Worm (Caenorhabditis elegans) whole organism, young adult: ENCODE data around the gene pap-2.

Source experiments
- Y53F4B.3 ChIP-seq: fragments of 200-800 bp; sonication (Bioruptor generic); IDR thresholded peaks from 2 replicates; pipeline ENCODE4 v1.3.6; 2022; ENCODE audit warnings: missing genetic modification reagents, missing genetic modification characterization, missing compliant biosample characterization
- cebp-2 ChIP-seq: fragments of 200-800 bp; sonication (Bioruptor generic); IDR thresholded peaks from 2 replicates; pipeline ENCODE4 v1.3.6; 2022; ENCODE audit warnings: missing genetic modification characterization, missing compliant biosample characterization
- egl-18 ChIP-seq: fragments of 200-800 bp; sonication (Bioruptor generic); IDR thresholded peaks from 2 replicates; pipeline ENCODE4 v1.3.6; 2022; ENCODE audit warnings: missing genetic modification reagents, missing genetic modification characterization, missing compliant biosample characterization
- hsf-1 ChIP-seq: fragments of 200-800 bp; sonication (Bioruptor generic); IDR thresholded peaks from 2 replicates; pipeline ENCODE4 v1.3.6; 2022; ENCODE audit warnings: missing genetic modification reagents, missing genetic modification characterization, missing compliant biosample characterization
- lin-35 ChIP-seq, 3 experiments: fragments of 150-350 bp in 2 of 3; sonication (generic microtip) in 1 of 3; optimal IDR thresholded peaks; 2 replicates each; lab custom pipeline; 2014 to 2018; ENCODE audit warnings: missing biosample characterization in 3 of 3, missing genetic modification characterization in 3 of 3, missing genetic modification reagents in 3 of 3
- madf-3 ChIP-seq: fragments of 200-800 bp; sonication (Bioruptor generic); IDR thresholded peaks from 2 replicates; pipeline ENCODE4 v1.3.6; 2022; ENCODE audit warnings: missing genetic modification reagents, missing genetic modification characterization, missing compliant biosample characterization
- madf-8 ChIP-seq: fragments of 200-800 bp; sonication (Bioruptor generic); conservative IDR thresholded peaks from 2 replicates; pipeline ENCODE4 v1.3.6; 2022; ENCODE audit warnings: missing genetic modification reagents, missing genetic modification characterization, missing compliant biosample characterization
- mcd-1 ChIP-seq: fragments of 200-800 bp; sonication (Bioruptor generic); IDR thresholded peaks from 2 replicates; pipeline ENCODE4 v1.3.6; 2022; ENCODE audit warnings: missing genetic modification reagents, missing genetic modification characterization, missing compliant biosample characterization
- nhr-27 ChIP-seq: fragments of 200-800 bp; sonication (Bioruptor generic); optimal IDR thresholded peaks from 2 replicates; lab custom pipeline; 2018; ENCODE audit warnings: mild to moderate bottlenecking, missing genetic modification characterization, moderate library complexity, missing compliant biosample characterization
- repo-1 ChIP-seq: sonication (generic microtip); optimal IDR thresholded peaks from 2 replicates; lab custom pipeline; 2017; ENCODE audit warnings: mild to moderate bottlenecking, missing genetic modification characterization, missing compliant biosample characterization
- snpc-1.3 ChIP-seq: sonication (generic microtip); optimal IDR thresholded peaks from 2 replicates; lab custom pipeline; 2017; ENCODE audit warnings: missing genetic modification characterization, mild to moderate bottlenecking, missing compliant biosample characterization, antibody characterized with exemption, moderate library complexity, missing genotype, missing genetic modification reagents; ENCODE audit not compliant: insufficient read depth
- snpc-4 ChIP-seq, 5 experiments: fragments of 150-350 bp in 1 of 5; sonication (generic microtip) in 4 of 5; optimal IDR thresholded peaks; 2 replicates each; lab custom pipeline; 2014 to 2018; ENCODE audit warnings: missing genetic modification characterization in 5 of 5, missing biosample characterization in 3 of 5, antibody characterized with exemption in 2 of 5, mild to moderate bottlenecking in 2 of 5, missing compliant biosample characterization in 2 of 5, missing genotype in 2 of 5, moderate library complexity in 2 of 5, missing genetic modification reagents in 1 of 5
- unc-62 ChIP-seq: fragments of 150-350 bp; optimal IDR thresholded peaks from 2 replicates; lab custom pipeline; 2014; ENCODE audit warnings: missing biosample characterization, missing genetic modification reagents, missing genetic modification characterization

- TF ChIP-seq repo-1 (tag; lab: Kevin White, UChicago) = no peak
- TF ChIP-seq mcd-1 = no peak
- no peak for TF ChIP-seq snpc-4 (GFP tag; optimal IDR thresholded peaks at IDR 0.05; lab: Kevin White, UChicago)
- TF ChIP-seq snpc-4 (tag; optimal IDR thresholded peaks at IDR 0.05; lab: Kevin White, UChicago) = no peak
- TF ChIP-seq madf-3 (GFP tag; lab: Robert Waterston, UW) = no peak
- no peak for TF ChIP-seq snpc-1.3 (tag; lab: Kevin White, UChicago)
- TF ChIP-seq cebp-2 (GFP tag; lab: Robert Waterston, UW) = no peak
- TF ChIP-seq unc-62 = no peak
- no peak for TF ChIP-seq nhr-27 (tag; lab: Kevin White, UChicago)
- TF ChIP-seq madf-8 (GFP tag; lab: Robert Waterston, UW) = no peak
- no peak for TF ChIP-seq Y53F4B.3
- no peak for TF ChIP-seq hsf-1 (GFP tag; lab: Robert Waterston, UW)
- no peak for TF ChIP-seq egl-18 (GFP tag; lab: Robert Waterston, UW)
- TF ChIP-seq lin-35 (GFP tag; optimal IDR thresholded peaks at IDR 0.05; lab: Kevin White, UChicago) = no peak
Observed at ce11 chrII:9594924-9595323, 14.3 kb downstream of the pap-2 start, which contains the start of gene E02H1.5.
